Worm (Caenorhabditis elegans): ENCODE data around the gene R102.4.

DNA sequence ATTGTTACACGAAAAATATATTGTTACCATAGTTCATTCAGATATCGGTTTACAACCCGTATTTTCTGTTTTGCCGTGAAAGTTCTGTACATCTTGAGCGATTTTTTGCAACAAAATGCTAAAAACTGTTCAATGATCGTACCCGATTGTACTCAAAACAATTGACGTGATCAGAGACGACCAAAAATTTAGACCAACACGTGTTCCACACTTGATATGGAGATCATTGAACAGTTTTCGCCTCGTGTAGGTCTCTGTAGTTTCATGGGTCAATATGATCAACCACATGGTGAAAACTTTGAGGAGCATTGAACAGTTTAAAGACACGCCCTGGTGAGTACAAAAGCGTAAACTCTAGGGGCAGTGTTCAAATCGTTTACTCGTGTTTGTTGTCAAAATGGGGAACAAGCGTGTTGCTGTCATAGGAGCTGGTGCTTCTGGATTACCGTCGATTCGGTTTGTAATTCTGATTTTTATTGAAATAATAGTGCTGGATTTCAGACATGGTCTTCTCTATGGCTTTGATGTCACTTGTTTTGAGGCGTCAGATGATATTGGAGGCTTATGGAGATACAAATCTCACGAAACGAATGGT lies 12.9 kb downstream of the R102.4 start, which contains the start of gene fmo-2:
- TF ChIP-seq aly-2 (tag; optimal IDR thresholded peaks at IDR 0.05) (no peak), nhr-237 (tag; optimal IDR thresholded peaks at IDR 0.05) (no peak), snpc-4 (tag; optimal IDR thresholded peaks at IDR 0.05) (no peak), daf-12 (tag; optimal IDR thresholded peaks at IDR 0.05) (no peak), nhr-77 (tag; optimal IDR thresholded peaks at IDR 0.05) (no peak), mml-1 (tag; optimal IDR thresholded peaks at IDR 0.05) (no peak), nhr-43 (tag; optimal IDR thresholded peaks at IDR 0.05; ENCODE audit: poor library complexity, severe bottlenecking) (peak; percentile 15)

Measured in whole organism, L3 larva.